Worm (Caenorhabditis elegans) whole organism, midembryonic: ENCODE measurements around the gene F58F9.1.

ENCODE experiments used
- T22C8.4 ChIP-seq: fragments of 200-800 bp; sonication (Bioruptor generic); IDR thresholded peaks from 2 replicates; pipeline ENCODE4 v1.3.6; 2022; ENCODE audit warnings: missing genetic modification characterization, missing compliant biosample characterization
- cog-1 ChIP-seq: sonication (generic microtip); optimal IDR thresholded peaks from 2 replicates; lab custom pipeline; 2016; ENCODE audit warnings: missing genetic modification characterization, missing compliant biosample characterization
- flt-1 ChIP-seq: fragments of 200-800 bp; sonication (Bioruptor generic); IDR thresholded peaks from 2 replicates; pipeline ENCODE4 v1.3.6; 2022; ENCODE audit warnings: missing genetic modification characterization, missing compliant biosample characterization
- klf-2 ChIP-seq: fragments of 200-800 bp; sonication (Bioruptor generic); conservative IDR thresholded peaks from 2 replicates; pipeline ENCODE4 v1.3.6; 2022; ENCODE audit warnings: missing genetic modification reagents, missing genetic modification characterization, missing compliant biosample characterization
- med-1 ChIP-seq: sonication (generic microtip); optimal IDR thresholded peaks from 2 replicates; lab custom pipeline; 2017; ENCODE audit warnings: missing genetic modification characterization, mild to moderate bottlenecking, missing compliant biosample characterization, antibody characterized with exemption, missing genetic modification reagents; ENCODE audit not compliant: insufficient read depth
- ref-1 ChIP-seq: fragments of 200-800 bp; sonication (Bioruptor generic); conservative IDR thresholded peaks from 2 replicates; pipeline ENCODE4 v1.3.6; 2022; ENCODE audit warnings: missing genetic modification reagents, missing genetic modification characterization, missing compliant biosample characterization
- tab-1 ChIP-seq: fragments of 200-800 bp; sonication (Bioruptor generic); IDR thresholded peaks from 2 replicates; pipeline ENCODE4 v1.3.6; 2022; ENCODE audit warnings: missing genetic modification characterization, missing compliant biosample characterization
- ztf-23 ChIP-seq: fragments of 200-800 bp; sonication (Bioruptor generic); IDR thresholded peaks from 2 replicates; pipeline ENCODE4 v1.3.6; 2022; ENCODE audit warnings: missing genetic modification reagents, missing genetic modification characterization, missing compliant biosample characterization
- ztf-29 ChIP-seq: fragments of 200-800 bp; sonication (Bioruptor generic); IDR thresholded peaks from 2 replicates; pipeline ENCODE4 v1.3.6; 2022; ENCODE audit warnings: missing genetic modification reagents, missing genetic modification characterization, missing compliant biosample characterization

Gene F58F9.1

DNA sequence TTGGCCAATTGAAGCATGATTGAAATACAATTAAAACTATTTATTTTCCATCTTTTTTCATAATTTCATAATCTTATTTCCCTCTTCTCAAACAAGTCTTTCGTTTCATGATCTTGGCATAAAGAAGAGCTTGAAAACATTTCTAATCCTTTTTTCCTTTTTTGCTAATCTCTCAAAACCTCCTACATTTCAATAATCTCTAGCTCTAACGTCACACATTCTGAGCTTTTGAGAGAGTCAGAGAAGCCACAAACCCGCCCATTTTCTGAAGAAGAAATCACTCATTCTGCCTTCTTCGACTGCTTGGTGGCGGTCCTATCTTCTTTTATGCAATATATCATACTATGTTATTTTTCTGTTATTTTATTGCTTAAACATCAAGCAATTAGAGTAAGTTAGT lies at the start of gene F58F9.1:
Gene F58F9.1 (plus strand): TSS at position 251 of the 400 bp plus-strand sequence.
- no peak for TF ChIP-seq ztf-23
- no peak for TF ChIP-seq ztf-29
- TF ChIP-seq med-1 (GFP tag; lab: Kevin White, UChicago), result no peak
- no peak for TF ChIP-seq flt-1
- TF ChIP-seq ref-1 (GFP tag; lab: Robert Waterston, UW), result no peak
- TF ChIP-seq klf-2 (GFP tag; lab: Robert Waterston, UW), result no peak
- no peak for TF ChIP-seq cog-1 (tag; lab: Kevin White, UChicago)
- TF ChIP-seq T22C8.4, result no peak
- no peak for TF ChIP-seq tab-1 (GFP tag; lab: Robert Waterston, UW)

DNA sequence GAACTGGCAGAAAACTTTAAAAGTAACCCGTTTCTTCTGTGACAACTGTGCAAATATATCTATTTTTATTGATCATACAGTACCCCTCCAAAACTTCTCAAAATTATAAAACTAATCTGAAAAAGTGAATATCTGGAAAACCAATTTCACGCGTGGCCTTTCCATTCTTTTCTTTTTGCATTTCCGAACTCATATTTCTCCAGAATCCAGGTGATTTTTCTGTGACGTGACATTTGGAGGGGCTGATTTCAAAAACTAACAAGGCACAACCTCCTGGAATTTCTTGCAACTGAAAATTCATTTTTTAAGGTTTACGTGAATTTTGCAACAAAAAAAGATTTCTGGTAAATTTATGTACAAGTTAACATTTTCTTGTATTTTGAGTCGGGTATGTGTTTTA lies 49.4 kb upstream of the F58F9.1 start:
- TF ChIP-seq cog-1 (tag; lab: Kevin White, UChicago) (no peak), tab-1 (GFP tag; lab: Robert Waterston, UW) (no peak), ref-1 (GFP tag; lab: Robert Waterston, UW) (no peak), flt-1 (no peak), ztf-23 (no peak), klf-2 (GFP tag; lab: Robert Waterston, UW) (no peak), T22C8.4 (no peak), ztf-29 (no peak), med-1 (GFP tag; lab: Kevin White, UChicago) (no peak)

DNA sequence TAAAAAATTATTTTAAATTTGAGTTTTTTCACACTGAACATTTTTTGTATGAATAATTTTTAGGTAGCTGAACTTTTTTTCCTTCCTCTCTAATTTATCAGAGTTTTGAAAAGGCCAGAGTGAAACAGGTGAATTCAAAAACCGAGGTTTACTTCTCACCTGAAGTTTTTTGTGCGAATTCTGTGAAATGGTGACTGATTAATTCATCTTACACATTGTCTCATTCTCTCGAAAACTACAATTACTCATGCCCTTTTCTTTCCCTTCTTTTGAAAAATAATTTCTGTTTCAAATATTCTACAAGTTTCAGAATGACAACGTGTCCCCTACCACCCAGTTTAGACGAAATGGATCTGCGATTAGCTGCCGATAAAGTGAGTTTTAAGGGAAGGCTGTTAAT lies 47.9 kb upstream of the F58F9.1 start, which contains the start of gene tkr-2:
Gene tkr-2 (plus strand): TSS at position 301 of the 400 bp plus-strand sequence.
- TF ChIP-seq tab-1 (GFP tag; lab: Robert Waterston, UW) (no peak), klf-2 (GFP tag; lab: Robert Waterston, UW) (no peak), ztf-23 (no peak), cog-1 (tag; lab: Kevin White, UChicago) (no peak), flt-1 (no peak), ztf-29 (no peak), ref-1 (GFP tag; lab: Robert Waterston, UW) (no peak), T22C8.4 (no peak), med-1 (GFP tag; lab: Kevin White, UChicago) (no peak)

DNA sequence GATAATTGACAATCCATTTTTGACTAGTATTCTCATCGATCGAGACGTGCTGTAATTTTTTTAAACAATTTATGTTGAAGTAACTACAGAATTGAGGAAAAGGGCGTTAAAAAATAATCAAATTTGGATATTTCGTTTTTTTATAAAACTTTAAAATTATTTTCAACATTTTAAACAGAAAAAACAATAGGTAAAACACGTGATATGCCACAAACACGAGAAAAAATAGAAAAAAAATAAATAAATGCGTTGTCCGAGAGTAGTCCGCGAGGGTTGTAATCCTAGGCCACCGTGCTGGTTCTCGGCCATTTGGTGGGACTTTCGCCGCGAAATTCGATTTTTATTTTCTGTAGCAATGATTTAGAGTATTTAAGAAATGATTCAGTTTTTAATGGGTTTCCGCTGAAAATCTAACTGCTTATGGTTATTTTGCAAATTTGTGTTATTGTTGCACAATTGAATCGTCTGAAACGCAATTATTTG lies 43.3 kb upstream of the F58F9.1 start, which contains the start of gene C49A9.10:
Gene C49A9.10 (minus strand): TSS at position 51 of the 483 bp plus-strand sequence.
- peak; percentile 77 for TF ChIP-seq ztf-23
- peak; percentile 85 for TF ChIP-seq flt-1
- no peak for TF ChIP-seq med-1 (GFP tag; lab: Kevin White, UChicago)
- peak; percentile 20 for TF ChIP-seq cog-1 (tag; lab: Kevin White, UChicago)
- TF ChIP-seq klf-2 (GFP tag; lab: Robert Waterston, UW), result peak; percentile 73

DNA sequence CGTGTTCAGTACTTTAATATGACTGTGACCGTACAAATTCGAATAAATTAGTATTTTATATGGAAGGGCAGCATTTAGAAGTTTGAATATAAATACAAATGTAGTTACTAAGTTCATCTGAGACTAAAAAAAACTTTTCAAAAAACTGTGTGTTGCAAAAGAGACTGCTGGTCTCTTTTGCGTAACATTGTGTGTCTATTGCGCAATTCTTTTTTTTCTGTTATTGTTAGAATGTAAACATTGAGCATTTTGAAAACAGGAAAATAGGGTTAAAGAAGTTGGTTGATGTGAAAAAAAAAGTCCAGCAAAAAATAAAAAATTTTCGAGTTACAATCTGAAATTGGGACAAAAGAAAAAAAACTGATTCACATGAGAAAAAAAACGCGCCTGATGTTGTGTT lies 40.3 kb upstream of the F58F9.1 start:
- no peak for TF ChIP-seq cog-1 (tag; lab: Kevin White, UChicago)
- no peak for TF ChIP-seq T22C8.4
- no peak for TF ChIP-seq flt-1
- TF ChIP-seq med-1 (GFP tag; lab: Kevin White, UChicago), result no peak
- no peak for TF ChIP-seq ztf-29
- no peak for TF ChIP-seq ref-1 (GFP tag; lab: Robert Waterston, UW)
- no peak for TF ChIP-seq klf-2 (GFP tag; lab: Robert Waterston, UW)
- no peak for TF ChIP-seq tab-1 (GFP tag; lab: Robert Waterston, UW)
- TF ChIP-seq ztf-23, result no peak

DNA sequence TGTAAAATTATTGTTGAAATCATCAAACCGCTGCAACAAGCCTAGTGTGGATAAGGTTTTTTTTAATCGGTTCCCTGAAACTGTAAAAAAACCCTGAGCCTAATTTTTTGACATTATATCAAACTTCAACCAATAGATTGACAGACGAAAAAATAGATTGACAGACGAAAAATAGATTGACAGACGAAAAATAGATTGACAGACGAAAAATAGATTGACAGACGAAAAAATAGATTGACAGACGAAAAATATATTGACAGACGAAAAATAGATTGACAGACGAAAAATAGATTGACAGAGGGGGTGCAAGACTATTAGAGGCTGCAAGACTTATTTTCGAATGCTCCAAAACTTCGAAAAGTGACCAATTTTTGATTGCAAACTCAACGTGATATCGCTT lies 39.7 kb upstream of the F58F9.1 start:
- TF ChIP-seq ref-1 (GFP tag; lab: Robert Waterston, UW) (peak; percentile 49; the same call in 1 of the 2 replicates), klf-2 (GFP tag; lab: Robert Waterston, UW) (0 out of 2 replicates have a peak, but pooled peaks have one; percentile 8)

DNA sequence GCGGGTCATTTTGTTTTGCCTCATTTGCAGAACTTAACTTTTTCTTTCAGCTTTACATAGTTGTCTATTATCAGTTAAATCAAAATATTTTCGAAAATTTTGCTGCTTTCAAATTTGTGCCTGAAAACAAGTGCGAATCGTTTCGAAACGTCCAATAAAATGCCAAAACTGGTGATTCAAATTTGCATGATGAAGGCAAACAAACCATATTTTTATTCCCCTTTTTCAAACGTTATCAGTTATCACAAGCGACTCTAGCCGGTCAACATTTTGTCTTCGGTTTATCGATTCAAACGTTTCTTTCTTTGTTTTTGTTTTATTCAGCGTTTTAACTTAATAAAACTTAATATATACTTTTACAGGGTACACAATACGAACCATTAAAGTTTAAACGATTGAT lies 39.1 kb upstream of the F58F9.1 start, which contains the start of the genes ugt-24 and C49A9.6:
Gene ugt-24 (minus strand): TSS at position 147 of the 400 bp plus-strand sequence.
Gene C49A9.6 (plus strand): TSS at position 363 of the 400 bp plus-strand sequence.
- TF ChIP-seq tab-1 (GFP tag; lab: Robert Waterston, UW), result no peak
- TF ChIP-seq ztf-23, result no peak
- TF ChIP-seq ref-1 (GFP tag; lab: Robert Waterston, UW), result no peak
- TF ChIP-seq med-1 (GFP tag; lab: Kevin White, UChicago), result no peak
- TF ChIP-seq klf-2 (GFP tag; lab: Robert Waterston, UW), result no peak
- no peak for TF ChIP-seq cog-1 (tag; lab: Kevin White, UChicago)
- TF ChIP-seq T22C8.4, result no peak
- TF ChIP-seq flt-1, result no peak
- no peak for TF ChIP-seq ztf-29

DNA sequence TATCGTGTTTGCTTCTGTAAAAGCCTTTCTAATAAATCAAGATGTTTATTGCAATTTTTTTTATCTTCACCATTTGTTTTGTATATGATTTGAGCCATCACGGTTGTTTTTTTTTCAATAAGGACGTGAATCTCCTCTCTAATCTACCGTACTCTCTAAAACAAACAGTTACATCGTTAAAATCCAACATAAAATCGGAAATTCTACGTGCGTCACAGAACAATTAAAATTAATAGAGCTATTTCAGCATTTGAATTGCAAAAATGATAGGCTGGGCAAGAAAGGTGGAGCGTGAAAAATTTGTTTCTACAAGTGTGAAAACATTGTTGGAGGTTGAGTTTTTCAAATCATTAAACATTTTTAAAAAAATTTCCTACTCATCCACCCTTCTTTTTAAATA lies 36.2 kb upstream of the F58F9.1 start, which contains the start of gene C49A9.5:
Gene C49A9.5 (plus strand): TSS at position 271 of the 400 bp plus-strand sequence.
- TF ChIP-seq T22C8.4, result no peak
- no peak for TF ChIP-seq flt-1
- TF ChIP-seq med-1 (GFP tag; lab: Kevin White, UChicago), result no peak
- TF ChIP-seq ztf-29, result no peak
- TF ChIP-seq ztf-23, result no peak
- no peak for TF ChIP-seq cog-1 (tag; lab: Kevin White, UChicago)
- no peak for TF ChIP-seq klf-2 (GFP tag; lab: Robert Waterston, UW)
- TF ChIP-seq tab-1 (GFP tag; lab: Robert Waterston, UW), result no peak
- TF ChIP-seq ref-1 (GFP tag; lab: Robert Waterston, UW), result no peak

DNA sequence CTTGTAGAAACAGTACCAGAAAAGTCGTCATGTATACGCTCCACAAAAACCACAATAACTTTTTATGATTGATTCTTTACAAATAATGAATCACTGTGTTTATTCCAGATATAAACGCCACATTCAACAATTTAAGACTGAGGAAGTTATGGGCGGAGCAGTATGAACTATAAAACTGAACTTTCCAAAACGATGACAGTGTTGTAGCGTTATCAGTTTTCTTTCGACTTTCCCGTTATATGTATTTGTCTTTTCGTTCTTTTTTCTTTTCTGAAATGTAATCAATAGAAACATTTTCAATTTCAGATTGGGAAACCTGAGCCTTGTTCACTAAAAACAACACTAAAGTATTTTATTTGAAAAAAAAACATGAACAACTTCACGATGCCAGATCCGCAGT lies 32.6 kb upstream of the F58F9.1 start, which contains the start of gene C49A9.9:
Gene C49A9.9 (plus strand): TSS at position 307 of the 400 bp plus-strand sequence.
- TF ChIP-seq ref-1 (GFP tag; lab: Robert Waterston, UW) (no peak), med-1 (GFP tag; lab: Kevin White, UChicago) (no peak), klf-2 (GFP tag; lab: Robert Waterston, UW) (no peak), ztf-23 (no peak), flt-1 (no peak), cog-1 (tag; lab: Kevin White, UChicago) (no peak), T22C8.4 (no peak), tab-1 (GFP tag; lab: Robert Waterston, UW) (no peak), ztf-29 (no peak)

DNA sequence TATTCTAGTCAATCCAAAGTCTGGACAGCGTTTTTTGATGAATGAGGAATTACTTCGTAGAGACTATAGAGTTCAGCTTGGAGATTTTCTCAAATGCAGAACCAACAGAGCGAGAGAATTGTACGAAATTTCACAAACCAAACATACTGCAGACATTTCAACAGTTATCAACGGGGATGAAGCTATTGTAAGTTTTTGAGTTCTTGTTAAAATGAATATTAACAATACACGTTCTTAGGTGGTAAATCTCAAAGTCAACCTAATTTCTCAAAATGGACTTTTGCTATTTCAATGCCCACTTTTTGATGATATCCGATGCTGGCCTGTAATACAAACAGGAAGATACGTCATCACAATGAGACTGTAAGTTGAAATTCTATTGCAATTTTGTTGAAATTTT lies 32.1 kb upstream of the F58F9.1 start:
- no peak for TF ChIP-seq T22C8.4
- no peak for TF ChIP-seq tab-1 (GFP tag; lab: Robert Waterston, UW)
